Fruit fly (Drosophila melanogaster): ENCODE results near the gene Zyx.

DNA sequence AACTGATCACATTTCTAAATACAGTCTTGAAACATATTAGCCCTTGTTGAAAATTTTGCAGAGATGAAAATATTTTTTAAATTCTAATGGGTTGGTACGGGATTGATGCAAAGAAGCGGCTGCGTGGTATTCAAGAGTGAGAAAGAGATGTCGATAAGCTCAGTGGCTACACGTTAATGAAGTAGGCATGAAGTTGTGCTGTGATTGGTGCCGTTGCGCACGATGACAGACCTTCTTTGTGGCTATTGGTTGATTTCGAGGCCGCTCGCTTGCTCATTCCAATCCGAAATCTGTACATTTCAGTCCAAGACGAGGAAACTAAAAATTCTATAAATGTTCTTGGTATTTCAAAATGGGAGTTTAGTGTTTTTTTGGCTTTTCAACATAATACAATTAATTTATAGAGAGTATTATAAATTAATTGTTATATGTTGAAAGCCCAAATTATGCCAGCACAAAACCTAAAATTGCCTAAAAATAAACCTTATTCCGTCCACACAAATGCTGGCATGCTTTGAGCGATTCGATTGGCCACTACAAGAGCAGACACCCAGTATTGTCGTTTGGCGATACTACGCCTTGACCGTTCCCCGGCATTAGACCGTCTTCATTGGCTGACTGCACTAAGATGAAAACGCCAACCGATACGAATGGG, 32.9 kb upstream of the Zyx start:
- TF ChIP-seq dl (GFP tag; optimal IDR thresholded peaks at IDR 0.05; ENCODE audit: insufficient read depth in 1 of 2, partially characterized antibody in 2 of 2) = no peak
- no peak for TF ChIP-seq rgr (GFP tag; optimal IDR thresholded peaks at IDR 0.05)
- no peak for TF ChIP-seq Rel (GFP tag; optimal IDR thresholded peaks at IDR 0.05)
- no peak for TF ChIP-seq Rel (tag; optimal IDR thresholded peaks at IDR 0.05)
- no peak for TF ChIP-seq psq (GFP tag; optimal IDR thresholded peaks at IDR 0.05)
- no peak for TF ChIP-seq Hnf4 (GFP tag; optimal IDR thresholded peaks at IDR 0.05)
